Fruit fly (Drosophila melanogaster) whole organism, embryonic: Measurements from ENCODE around the gene UbcE2H.

Experiments
- Aef1 ChIP-seq: fragments of 200-800 bp; sonication (Bioruptor generic); IDR thresholded peaks from 3 replicates; pipeline ENCODE4 v1.3.6; 2022; ENCODE audit warnings: missing biosample characterization, missing genetic modification characterization
- CG1024 ChIP-seq: fragments of 200-800 bp; sonication (Bioruptor generic); IDR thresholded peaks from 2 replicates; pipeline ENCODE4 v1.3.6; 2022; ENCODE audit warnings: missing biosample characterization, missing genetic modification characterization
- CG10654 ChIP-seq: fragments of 200-800 bp; sonication (Bioruptor generic); optimal IDR thresholded peaks from 2 replicates; lab custom pipeline; 2016; ENCODE audit warnings: missing biosample characterization, missing genetic modification characterization
- CG11695 ChIP-seq: fragments of 200-800 bp; sonication (Bioruptor generic); IDR thresholded peaks from 3 replicates; pipeline ENCODE4 v1.3.6; 2022; ENCODE audit warnings: missing biosample characterization, missing genetic modification characterization
- CG12391 ChIP-seq: fragments of 200-800 bp; sonication (Bioruptor generic); optimal IDR thresholded peaks from 3 replicates; lab custom pipeline; 2018; ENCODE audit warnings: missing biosample characterization, mild to moderate bottlenecking, missing genetic modification characterization, moderate library complexity
- CG16863 ChIP-seq: fragments of 200-800 bp; sonication (Bioruptor generic); optimal IDR thresholded peaks from 3 replicates; lab custom pipeline; 2016; ENCODE audit warnings: missing biosample characterization, missing genetic modification characterization
- CG17361 ChIP-seq: fragments of 200-800 bp; sonication (Bioruptor generic); IDR thresholded peaks from 3 replicates; pipeline ENCODE4 v1.3.6; 2022; ENCODE audit warnings: missing biosample characterization, missing genetic modification characterization
- CG17385 ChIP-seq: fragments of 200-800 bp; sonication (Bioruptor generic); optimal IDR thresholded peaks from 3 replicates; lab custom pipeline; 2018; ENCODE audit warnings: missing biosample characterization, mild to moderate bottlenecking, missing genetic modification characterization
- CG1792 ChIP-seq: fragments of 200-800 bp; sonication (Bioruptor generic); optimal IDR thresholded peaks from 2 replicates; lab custom pipeline; 2016; ENCODE audit warnings: missing biosample characterization, missing genetic modification characterization
- CG1832 ChIP-seq: fragments of 200-800 bp; sonication (Bioruptor generic); optimal IDR thresholded peaks from 2 replicates; lab custom pipeline; 2017; ENCODE audit warnings: missing biosample characterization, mild to moderate bottlenecking, missing genetic modification characterization, inconsistent platforms
- CG18619 ChIP-seq: fragments of 200-800 bp; sonication (Bioruptor generic); optimal IDR thresholded peaks from 3 replicates; lab custom pipeline; 2017; ENCODE audit warnings: missing biosample characterization, mild to moderate bottlenecking, missing genetic modification characterization
- CG31441 ChIP-seq: fragments of 200-800 bp; sonication (Bioruptor generic); IDR thresholded peaks from 2 replicates; pipeline ENCODE4 v1.3.6; 2022; ENCODE audit warnings: missing biosample characterization, missing genetic modification characterization
- CG32532 ChIP-seq: fragments of 200-800 bp; sonication (Bioruptor generic); IDR thresholded peaks from 2 replicates; pipeline ENCODE4 v1.3.6; 2022; ENCODE audit warnings: missing biosample characterization, missing genetic modification characterization
- CG3726 ChIP-seq: fragments of 200-800 bp; sonication (Bioruptor generic); IDR thresholded peaks from 3 replicates; pipeline ENCODE4, ENCODE4 v1.3.6; 2022; ENCODE audit warnings: missing biosample characterization, missing genetic modification characterization
- CG4617 ChIP-seq: fragments of 200-800 bp; sonication (Bioruptor generic); optimal IDR thresholded peaks from 3 replicates; lab custom pipeline; 2016; ENCODE audit warnings: missing biosample characterization, missing genetic modification characterization, borderline replicate concordance
- CG4820 ChIP-seq: fragments of 200-800 bp; sonication (Bioruptor generic); optimal IDR thresholded peaks from 3 replicates; lab custom pipeline; 2016; ENCODE audit warnings: missing biosample characterization, missing genetic modification characterization
- CG6272 ChIP-seq: fragments of 200-800 bp; sonication (Bioruptor generic); IDR thresholded peaks from 2 replicates; pipeline ENCODE4 v1.3.6; 2022; ENCODE audit warnings: missing biosample characterization, missing genetic modification characterization
- CG7786 ChIP-seq: fragments of 200-800 bp; sonication (Bioruptor generic); optimal IDR thresholded peaks from 2 replicates; lab custom pipeline; 2016; ENCODE audit warnings: missing biosample characterization, missing genetic modification characterization
- CG9932 ChIP-seq: fragments of 200-800 bp; sonication (Bioruptor generic); IDR thresholded peaks from 2 replicates; pipeline ENCODE4 v1.3.6; 2022; ENCODE audit warnings: missing biosample characterization, missing genetic modification characterization
- D19A ChIP-seq: fragments of 200-800 bp; optimal IDR thresholded peaks from 3 replicates; lab custom pipeline; 2019; ENCODE audit warnings: missing biosample characterization, mild to moderate bottlenecking, missing genetic modification characterization, moderate library complexity
- Deaf1 ChIP-seq: fragments of 200-800 bp; optimal IDR thresholded peaks from 3 replicates; lab custom pipeline; 2019; ENCODE audit warnings: missing biosample characterization, mild to moderate bottlenecking, missing genetic modification characterization, moderate library complexity
- Drgx ChIP-seq: fragments of 200-800 bp; sonication (Bioruptor generic); IDR thresholded peaks from 2 replicates; pipeline ENCODE4 v1.3.6; 2022; ENCODE audit warnings: missing biosample characterization, missing genetic modification characterization
- E2f2 ChIP-seq: fragments of 200-800 bp; sonication (Bioruptor generic); IDR thresholded peaks from 2 replicates; pipeline ENCODE4 v1.3.6; 2022; ENCODE audit warnings: missing biosample characterization, missing genetic modification characterization
- ERR ChIP-seq: fragments of 200-800 bp; sonication (Bioruptor generic); optimal IDR thresholded peaks from 2 replicates; lab custom pipeline; 2016; ENCODE audit warnings: missing biosample characterization, missing genetic modification characterization
- Fer1 ChIP-seq: fragments of 200-800 bp; sonication (Bioruptor generic); optimal IDR thresholded peaks from 2 replicates; lab custom pipeline; 2017; ENCODE audit warnings: missing biosample characterization, mild to moderate bottlenecking, missing genetic modification characterization
- HHEX ChIP-seq: fragments of 200-800 bp; sonication (Bioruptor generic); optimal IDR thresholded peaks from 3 replicates; lab custom pipeline; 2017; ENCODE audit warnings: missing biosample characterization, mild to moderate bottlenecking, missing genetic modification characterization, missing genetic modification reagents
- HLH54F ChIP-seq: fragments of 200-800 bp; sonication (Bioruptor generic); optimal IDR thresholded peaks from 3 replicates; lab custom pipeline; 2016; ENCODE audit warnings: missing biosample characterization, missing genetic modification characterization
- Max ChIP-seq: fragments of 200-800 bp; sonication (Bioruptor generic); optimal IDR thresholded peaks from 2 replicates; lab custom pipeline; 2016; ENCODE audit warnings: missing biosample characterization, mild to moderate bottlenecking, missing genetic modification characterization
- Med ChIP-seq: fragments of 200-800 bp; sonication (Bioruptor generic); peaks from one replicate; lab custom pipeline; 2016; ENCODE audit warnings: missing biosample characterization, missing genetic modification characterization, mild to moderate bottlenecking, inconsistent platforms, moderate library complexity
- ash1 ChIP-seq: fragments of 200-800 bp; sonication (Bioruptor generic); optimal IDR thresholded peaks from 2 replicates; lab custom pipeline; 2018; ENCODE audit warnings: missing biosample characterization, mild to moderate bottlenecking, missing genetic modification characterization
- bab2 ChIP-seq: fragments of 200-800 bp; sonication (Bioruptor generic); optimal IDR thresholded peaks from 2 replicates; lab custom pipeline; 2016; ENCODE audit warnings: missing biosample characterization, missing genetic modification characterization
- grau ChIP-seq: fragments of 200-800 bp; optimal IDR thresholded peaks from 3 replicates; lab custom pipeline; 2019; ENCODE audit warnings: missing biosample characterization, mild to moderate bottlenecking, missing genetic modification characterization, moderate library complexity
- gt ChIP-seq: fragments of 200-800 bp; sonication (Bioruptor generic); IDR thresholded peaks from 2 replicates; pipeline ENCODE4 v1.3.6; 2022; ENCODE audit warnings: missing biosample characterization, missing genetic modification characterization
- her ChIP-seq: fragments of 200-800 bp; sonication (Bioruptor generic); optimal IDR thresholded peaks from 2 replicates; lab custom pipeline; 2016; ENCODE audit warnings: missing biosample characterization, missing genetic modification characterization
- ken ChIP-seq: fragments of 200-800 bp; sonication (Bioruptor generic); IDR thresholded peaks from 3 replicates; pipeline ENCODE4 v1.3.6; 2022; ENCODE audit warnings: missing biosample characterization, missing genetic modification characterization
- lmd ChIP-seq: fragments of 200-800 bp; sonication (Bioruptor generic); IDR thresholded peaks from 2 replicates; pipeline ENCODE4 v1.3.6; 2022; ENCODE audit warnings: missing biosample characterization, missing genetic modification characterization
- maf-S ChIP-seq: fragments of 200-800 bp; sonication (Bioruptor generic); optimal IDR thresholded peaks from 2 replicates; lab custom pipeline; 2016; ENCODE audit warnings: missing biosample characterization, missing genetic modification characterization
- nom ChIP-seq: fragments of 200-800 bp; sonication (Bioruptor generic); optimal IDR thresholded peaks from 2 replicates; lab custom pipeline; 2017; ENCODE audit warnings: missing biosample characterization, missing genetic modification characterization, mild to moderate bottlenecking, moderate library complexity, missing genetic modification reagents
- otp ChIP-seq: fragments of 200-800 bp; sonication (Bioruptor generic); IDR thresholded peaks from 3 replicates; pipeline ENCODE4, ENCODE4 v1.3.6; 2022; ENCODE audit warnings: missing biosample characterization, missing genetic modification characterization
- pan ChIP-seq, 4 experiments: fragments of >200 bp in 3 of 4; fragments of 200-800 bp in 1 of 4; sonication (Bioruptor generic) in 1 of 4; optimal IDR thresholded peaks in 3 of 4; IDR thresholded peaks in 1 of 4; 2 replicates each; pipeline versions ENCODE4 v1.3.6 to Lab custom; 2017 to 2022; ENCODE audit warnings: missing biosample characterization in 2 of 4, missing genetic modification characterization in 2 of 4, mixed read lengths in 1 of 4
- schlank ChIP-seq: fragments of 200-800 bp; sonication (Bioruptor generic); optimal IDR thresholded peaks from 2 replicates; lab custom pipeline; 2018; ENCODE audit warnings: missing biosample characterization, mild to moderate bottlenecking, missing genetic modification characterization
- scrt ChIP-seq: fragments of 200-800 bp; sonication (Bioruptor generic); optimal IDR thresholded peaks from 2 replicates; lab custom pipeline; 2018; ENCODE audit warnings: missing biosample characterization, mild to moderate bottlenecking, missing genetic modification characterization, moderate library complexity
- sens ChIP-seq: fragments of 200-800 bp; sonication (Bioruptor generic); peaks from one replicate; lab custom pipeline; 2016; ENCODE audit warnings: missing biosample characterization, missing genetic modification characterization
- sqz ChIP-seq: fragments of 200-800 bp; sonication (Bioruptor generic); optimal IDR thresholded peaks from 3 replicates; lab custom pipeline; 2018; ENCODE audit warnings: missing biosample characterization, mild to moderate bottlenecking, missing genetic modification characterization
- sug ChIP-seq: fragments of 200-800 bp; optimal IDR thresholded peaks from 2 replicates; lab custom pipeline; 2019; ENCODE audit warnings: missing biosample characterization, mild to moderate bottlenecking, missing genetic modification characterization, moderate library complexity
- unc-4 ChIP-seq: fragments of 200-800 bp; sonication (Bioruptor generic); IDR thresholded peaks from 2 replicates; pipeline ENCODE4 v1.3.6; 2022; ENCODE audit warnings: missing biosample characterization, missing genetic modification characterization; ENCODE audit not compliant: partially characterized antibody
- vfl ChIP-seq: fragments of 200-800 bp; sonication (Bioruptor generic); optimal IDR thresholded peaks from 2 replicates; lab custom pipeline; 2016; ENCODE audit warnings: missing biosample characterization, missing genetic modification characterization

UbcE2H gene

dm6 chrX:8116813-8117212 lies 22.9 kb upstream of the UbcE2H start, which contains the start of gene CG1575 (continued):
- TF ChIP-seq D19A (no peak), CG1024 (GFP tag; lab: Robert Waterston, UW) (no peak), CG16863 (GFP tag; lab: Kevin White, UChicago) (no peak), CG12391 (no peak), nom (GFP tag; lab: Kevin White, UChicago) (no peak), CG4617 (no peak), Aef1 (GFP tag; lab: Robert Waterston, UW) (no peak), vfl (GFP tag; lab: Kevin White, UChicago) (no peak), ash1 (no peak), sqz (no peak), CG11695 (GFP tag; lab: Robert Waterston, UW) (no peak), CG32532 (GFP tag; lab: Robert Waterston, UW) (no peak), pan (optimal IDR thresholded peaks at IDR 0.05; lab: Kevin White, UChicago) (no peak), pan (GFP tag; optimal IDR thresholded peaks at IDR 0.05 in 1 of 2, IDR thresholded peaks at IDR 0.05 in 1 of 2) (no peak), Fer1 (no peak), grau (tag; lab: Kevin White, UChicago) (no peak), Deaf1 (tag; lab: Kevin White, UChicago) (no peak), gt (no peak), CG1832 (GFP tag; lab: Kevin White, UChicago) (no peak), CG3726 (GFP tag; lab: Robert Waterston, UW) (no peak), lmd (GFP tag; lab: Robert Waterston, UW) (no peak), CG17385 (GFP tag; lab: Kevin White, UChicago) (no peak), Drgx (GFP tag; lab: Robert Waterston, UW) (no peak), CG7786 (GFP tag; lab: Kevin White, UChicago) (no peak), otp (GFP tag; lab: Robert Waterston, UW) (no peak), CG31441 (GFP tag; lab: Robert Waterston, UW) (no peak), CG6272 (GFP tag; lab: Robert Waterston, UW) (no peak), Med (GFP tag; lab: Kevin White, UChicago) (peak; percentile 63), HLH54F (GFP tag; lab: Kevin White, UChicago) (no peak), her (no peak), CG17361 (GFP tag; lab: Robert Waterston, UW) (no peak), CG10654 (GFP tag; lab: Kevin White, UChicago) (no peak), Max (GFP tag; lab: Kevin White, UChicago) (no peak), unc-4 (no peak), ken (no peak), bab2 (GFP tag; lab: Kevin White, UChicago) (no peak), sug (tag; lab: Kevin White, UChicago) (peak; percentile 23), scrt (GFP tag; lab: Kevin White, UChicago) (peak; percentile 76), CG1792 (GFP tag; lab: Kevin White, UChicago) (no peak), maf-S (GFP tag; lab: Kevin White, UChicago) (no peak), sens (GFP tag; lab: Kevin White, UChicago) (no peak), CG9932 (GFP tag; lab: Robert Waterston, UW) (no peak), CG4820 (GFP tag; lab: Kevin White, UChicago) (no peak), HHEX (GFP tag; lab: Kevin White, UChicago) (no peak), ERR (no peak), E2f2 (peak; percentile 67), schlank (no peak), CG18619 (no peak)
